Fruit fly (Drosophila melanogaster): ENCODE measurements around the gene dpr19.

Gene dpr19

DNA sequence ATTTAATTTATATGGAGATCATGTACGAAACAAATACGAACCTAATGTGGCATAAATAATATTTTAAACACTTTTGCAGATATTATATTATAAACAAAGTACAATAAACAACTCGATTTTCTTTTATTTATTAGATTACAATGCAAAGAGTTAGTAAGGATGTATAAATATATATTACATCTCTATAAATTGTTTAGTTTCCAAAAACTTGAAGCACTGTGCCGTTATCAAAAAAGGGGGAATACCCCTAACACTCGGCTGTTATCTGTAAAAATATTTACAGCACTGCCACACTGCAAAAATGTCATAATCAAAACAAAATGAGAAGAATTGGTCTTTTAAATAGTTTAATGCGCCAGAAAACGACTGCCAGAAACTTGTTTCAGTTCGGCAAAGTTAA lies 52.6 kb downstream of the dpr19 start, which contains the start of gene CG5188:
Gene CG5188, plus strand, starts transcription at position 302 of the 400 bp plus-strand sequence.
- TF ChIP-seq CG8478 (optimal IDR thresholded peaks at IDR 0.05): no peak

Data from S2 (cell line).